Worm (Caenorhabditis elegans) whole organism, midembryonic: ENCODE measurements around the gene enol-1.

Source experiments
- T22C8.4 ChIP-seq: fragments of 200-800 bp; sonication (Bioruptor generic); IDR thresholded peaks from 2 replicates; pipeline ENCODE4 v1.3.6; 2022; ENCODE audit warnings: missing genetic modification characterization, missing compliant biosample characterization
- cog-1 ChIP-seq: sonication (generic microtip); optimal IDR thresholded peaks from 2 replicates; lab custom pipeline; 2016; ENCODE audit warnings: missing genetic modification characterization, missing compliant biosample characterization
- flt-1 ChIP-seq: fragments of 200-800 bp; sonication (Bioruptor generic); IDR thresholded peaks from 2 replicates; pipeline ENCODE4 v1.3.6; 2022; ENCODE audit warnings: missing genetic modification characterization, missing compliant biosample characterization
- klf-2 ChIP-seq: fragments of 200-800 bp; sonication (Bioruptor generic); conservative IDR thresholded peaks from 2 replicates; pipeline ENCODE4 v1.3.6; 2022; ENCODE audit warnings: missing genetic modification reagents, missing genetic modification characterization, missing compliant biosample characterization
- med-1 ChIP-seq: sonication (generic microtip); optimal IDR thresholded peaks from 2 replicates; lab custom pipeline; 2017; ENCODE audit warnings: missing genetic modification characterization, mild to moderate bottlenecking, missing compliant biosample characterization, antibody characterized with exemption, missing genetic modification reagents; ENCODE audit not compliant: insufficient read depth
- ref-1 ChIP-seq: fragments of 200-800 bp; sonication (Bioruptor generic); conservative IDR thresholded peaks from 2 replicates; pipeline ENCODE4 v1.3.6; 2022; ENCODE audit warnings: missing genetic modification reagents, missing genetic modification characterization, missing compliant biosample characterization
- tab-1 ChIP-seq: fragments of 200-800 bp; sonication (Bioruptor generic); IDR thresholded peaks from 2 replicates; pipeline ENCODE4 v1.3.6; 2022; ENCODE audit warnings: missing genetic modification characterization, missing compliant biosample characterization
- ztf-23 ChIP-seq: fragments of 200-800 bp; sonication (Bioruptor generic); IDR thresholded peaks from 2 replicates; pipeline ENCODE4 v1.3.6; 2022; ENCODE audit warnings: missing genetic modification reagents, missing genetic modification characterization, missing compliant biosample characterization
- ztf-29 ChIP-seq: fragments of 200-800 bp; sonication (Bioruptor generic); IDR thresholded peaks from 2 replicates; pipeline ENCODE4 v1.3.6; 2022; ENCODE audit warnings: missing genetic modification reagents, missing genetic modification characterization, missing compliant biosample characterization

The enol-1 gene

DNA sequence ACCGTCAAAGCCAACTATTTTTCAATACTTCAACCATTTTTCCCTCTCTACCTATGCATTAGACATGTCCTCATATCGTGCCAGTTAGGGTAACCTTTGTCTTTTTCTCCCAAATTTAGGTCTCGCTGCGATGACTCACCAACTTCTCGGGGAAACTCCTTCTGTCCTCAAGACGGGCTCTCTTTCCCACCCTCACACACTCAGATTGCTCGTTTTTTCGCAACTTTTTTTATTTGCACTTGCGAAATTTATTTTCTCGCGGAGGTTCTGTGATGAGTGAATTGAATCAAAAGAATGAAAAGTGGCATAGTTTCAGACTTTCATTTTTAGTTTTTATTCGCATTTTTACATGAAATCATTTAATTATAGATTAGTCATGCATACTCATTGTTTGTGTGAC is 10.5 kb upstream of the enol-1 start:
- TF ChIP-seq cog-1 (tag; lab: Kevin White, UChicago) (no peak), med-1 (GFP tag; lab: Kevin White, UChicago) (no peak), klf-2 (GFP tag; lab: Robert Waterston, UW) (no peak), ref-1 (GFP tag; lab: Robert Waterston, UW) (no peak), T22C8.4 (GFP tag; lab: Robert Waterston, UW) (no peak), tab-1 (GFP tag; lab: Robert Waterston, UW) (no peak), flt-1 (GFP tag; lab: Robert Waterston, UW) (no peak)

DNA sequence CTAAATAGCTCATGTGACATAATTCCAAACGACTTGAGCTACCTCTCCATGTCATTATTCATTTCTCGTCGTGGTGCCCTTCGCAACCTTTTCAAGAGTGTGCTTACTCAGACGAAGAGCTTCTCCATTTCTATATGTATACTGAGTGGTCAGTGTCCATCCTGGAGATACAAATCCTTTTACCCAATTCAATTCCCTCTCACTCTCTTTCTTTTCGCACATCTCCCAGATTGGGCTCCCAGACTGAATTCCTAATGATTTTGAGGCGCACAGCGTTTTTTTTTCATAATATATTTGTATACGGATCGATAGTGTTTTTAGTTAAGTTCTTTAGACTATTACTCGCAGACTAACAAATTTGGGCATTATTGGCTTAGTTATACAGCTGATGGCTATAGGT is 9.8 kb upstream of the enol-1 start:
- TF ChIP-seq tab-1 (GFP tag; lab: Robert Waterston, UW) (no peak), med-1 (GFP tag; lab: Kevin White, UChicago) (no peak)

DNA sequence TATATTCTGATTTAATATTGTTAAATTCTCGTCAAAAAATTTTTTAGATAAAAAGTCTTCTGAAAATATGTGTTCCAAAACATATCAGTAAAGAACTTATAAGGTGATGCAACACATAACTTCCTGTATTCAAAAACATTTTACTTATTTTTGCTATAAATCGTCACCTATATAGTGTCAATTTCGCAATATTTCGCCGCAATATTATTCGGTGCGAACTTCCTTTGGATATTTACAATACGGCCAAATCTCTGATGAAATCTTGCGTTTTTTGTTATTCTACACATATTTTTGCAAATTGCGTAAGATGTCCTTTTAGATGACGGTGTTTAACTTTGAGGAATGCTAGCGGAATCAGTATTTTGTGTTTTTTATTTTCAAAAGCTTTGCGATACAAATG is 9.3 kb upstream of the enol-1 start:
- TF ChIP-seq klf-2 (GFP tag; lab: Robert Waterston, UW) (no peak), cog-1 (tag; lab: Kevin White, UChicago) (no peak)

DNA sequence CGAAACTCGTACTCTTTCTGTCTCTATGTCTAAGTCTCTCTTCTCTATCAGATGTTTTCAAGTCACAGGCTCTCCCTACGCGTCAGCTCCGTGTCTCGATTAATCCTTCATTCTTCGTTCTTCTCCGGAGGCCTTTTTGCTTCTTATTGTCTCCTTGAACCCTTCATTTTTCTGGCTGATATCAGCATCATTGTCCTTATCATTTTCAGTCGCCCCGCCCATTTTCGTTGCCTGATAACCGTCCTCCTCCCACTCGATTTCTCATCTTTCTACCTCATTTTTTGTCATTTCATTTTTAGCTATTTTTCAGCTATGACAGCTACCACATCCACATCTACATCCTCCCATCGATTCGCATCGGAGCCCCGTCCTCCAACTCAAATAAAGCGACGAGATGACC is 8.7 kb upstream of the enol-1 start, which contains the start of gene B0457.6:
B0457.6 (plus strand) TSS at position 284 of the 400 bp plus-strand sequence.
- no peak for TF ChIP-seq med-1 (GFP tag; lab: Kevin White, UChicago)
- no peak for TF ChIP-seq klf-2 (GFP tag; lab: Robert Waterston, UW)
- TF ChIP-seq cog-1 (tag; lab: Kevin White, UChicago) = no peak
- no peak for TF ChIP-seq ref-1 (GFP tag; lab: Robert Waterston, UW)
- no peak for TF ChIP-seq ztf-23 (GFP tag; lab: Robert Waterston, UW)
- no peak for TF ChIP-seq tab-1 (GFP tag; lab: Robert Waterston, UW)
- no peak for TF ChIP-seq ztf-29 (GFP tag; lab: Robert Waterston, UW)
- no peak for TF ChIP-seq T22C8.4 (GFP tag; lab: Robert Waterston, UW)
- TF ChIP-seq flt-1 (GFP tag; lab: Robert Waterston, UW) = no peak

DNA sequence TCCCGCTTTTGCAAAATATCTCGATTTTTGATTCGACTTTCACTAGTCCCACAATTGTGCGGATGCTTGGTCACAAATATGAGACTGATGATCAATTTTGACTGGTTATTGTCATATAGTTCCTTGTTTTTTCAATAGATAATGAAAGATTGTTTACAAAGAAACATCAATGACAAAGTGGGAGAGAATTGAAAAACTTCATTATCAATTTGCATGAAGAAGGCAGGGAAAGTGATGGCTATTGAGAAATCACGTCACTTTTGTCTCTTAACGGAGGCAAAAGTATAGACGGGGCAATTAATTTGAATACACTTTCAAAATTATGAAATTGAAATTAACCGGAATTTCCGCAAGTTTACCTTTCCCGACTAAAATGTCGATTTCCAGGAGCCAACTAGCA is 7.6 kb upstream of the enol-1 start:
- TF ChIP-seq ztf-23 (GFP tag; lab: Robert Waterston, UW) (no peak), ref-1 (GFP tag; lab: Robert Waterston, UW) (no peak), klf-2 (GFP tag; lab: Robert Waterston, UW) (no peak), T22C8.4 (GFP tag; lab: Robert Waterston, UW) (no peak), flt-1 (GFP tag; lab: Robert Waterston, UW) (no peak), tab-1 (GFP tag; lab: Robert Waterston, UW) (no peak), cog-1 (tag; lab: Kevin White, UChicago) (no peak), med-1 (GFP tag; lab: Kevin White, UChicago) (no peak), ztf-29 (GFP tag; lab: Robert Waterston, UW) (no peak)

DNA sequence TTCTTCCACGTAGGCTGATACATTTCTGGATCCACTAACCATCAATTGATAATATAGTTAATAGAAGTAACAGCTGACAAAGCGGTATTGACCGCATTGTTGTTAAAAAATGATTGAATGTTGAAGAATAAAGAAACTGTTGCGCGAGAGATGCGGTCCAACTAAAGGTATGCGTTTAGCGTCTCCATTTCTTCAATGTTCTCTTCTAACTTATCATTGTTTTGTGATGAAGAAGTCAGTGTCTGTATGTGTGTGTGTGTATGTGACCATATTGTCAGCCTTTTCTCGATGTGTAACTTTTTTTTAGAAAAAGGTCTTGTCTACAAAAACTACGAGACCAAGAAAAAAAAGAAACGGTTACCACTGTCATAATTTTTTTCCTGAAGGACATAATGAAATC is 4.3 kb upstream of the enol-1 start, which contains the start of gene B0457.2:
B0457.2 (minus strand) TSS at position 101 of the 400 bp plus-strand sequence.
- no peak for TF ChIP-seq cog-1 (tag; lab: Kevin White, UChicago)
- TF ChIP-seq T22C8.4 (GFP tag; lab: Robert Waterston, UW) = no peak
- TF ChIP-seq med-1 (GFP tag; lab: Kevin White, UChicago) = no peak
- no peak for TF ChIP-seq tab-1 (GFP tag; lab: Robert Waterston, UW)
- TF ChIP-seq klf-2 (GFP tag; lab: Robert Waterston, UW) = no peak
- TF ChIP-seq ztf-29 (GFP tag; lab: Robert Waterston, UW) = no peak
- TF ChIP-seq flt-1 (GFP tag; lab: Robert Waterston, UW) = no peak
- no peak for TF ChIP-seq ref-1 (GFP tag; lab: Robert Waterston, UW)
- no peak for TF ChIP-seq ztf-23 (GFP tag; lab: Robert Waterston, UW)

DNA sequence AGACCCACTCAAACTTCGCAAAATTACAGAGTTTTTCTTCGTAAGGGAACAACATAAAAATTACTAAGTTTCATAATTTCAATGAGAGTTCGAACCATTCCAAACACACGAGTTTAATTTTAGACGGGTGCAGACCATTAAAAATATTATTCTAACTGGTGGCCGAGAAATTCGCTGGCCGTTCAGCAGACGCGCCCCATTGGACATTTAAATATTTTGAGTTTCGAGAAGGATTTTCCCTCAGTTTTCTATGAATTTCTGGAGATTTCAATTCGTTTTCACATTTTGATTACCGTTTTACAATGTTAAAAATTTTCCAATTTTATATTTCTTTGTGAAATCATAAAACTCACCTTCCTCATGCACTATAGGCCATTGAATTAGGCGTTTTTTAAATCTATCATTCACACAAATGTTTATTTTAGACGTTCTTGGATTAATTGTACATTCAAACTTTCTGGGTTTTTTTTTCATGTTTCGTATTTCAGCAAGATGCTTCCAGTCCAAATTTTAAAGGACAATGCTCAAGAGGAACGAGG is 3.5 kb upstream of the enol-1 start, which contains the start of gene cct-2:
cct-2 (plus strand) TSS at position 489 of the 539 bp plus-strand sequence.
- TF ChIP-seq med-1 (GFP tag; lab: Kevin White, UChicago) (no peak), tab-1 (GFP tag; lab: Robert Waterston, UW) (no peak), klf-2 (GFP tag; lab: Robert Waterston, UW) (no peak), cog-1 (tag; lab: Kevin White, UChicago) (no peak), T22C8.4 (GFP tag; lab: Robert Waterston, UW) (no peak), ref-1 (GFP tag; lab: Robert Waterston, UW) (no peak), flt-1 (GFP tag; lab: Robert Waterston, UW) (no peak), ztf-23 (GFP tag; lab: Robert Waterston, UW) (no peak), ztf-29 (GFP tag; lab: Robert Waterston, UW) (no peak)

DNA sequence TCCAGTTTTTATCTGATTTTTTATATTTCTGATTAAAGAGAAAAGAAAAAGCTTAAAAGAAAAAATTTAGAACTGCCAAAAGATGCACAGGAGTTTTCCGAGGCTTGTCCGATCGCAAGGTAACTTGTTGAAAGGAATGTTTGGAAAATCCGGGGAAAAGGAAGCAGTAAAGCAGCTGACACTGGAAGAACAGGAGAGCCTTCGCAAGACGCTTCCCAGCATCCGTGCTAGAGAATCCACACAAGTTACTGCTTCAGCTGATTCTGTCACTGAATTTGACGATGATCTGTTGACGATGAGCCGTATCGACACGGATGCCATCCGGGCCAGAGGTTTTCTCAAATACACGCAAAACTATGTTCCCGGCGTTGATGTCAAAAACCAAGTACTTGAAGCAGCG is 1.0 kb upstream of the enol-1 start, which contains the start of gene mrpl-50:
mrpl-50 (plus strand) TSS at position 71 of the 400 bp plus-strand sequence.
- TF ChIP-seq ref-1 (GFP tag; lab: Robert Waterston, UW) (no peak), ztf-29 (GFP tag; lab: Robert Waterston, UW) (no peak), flt-1 (GFP tag; lab: Robert Waterston, UW) (no peak), klf-2 (GFP tag; lab: Robert Waterston, UW) (no peak), med-1 (GFP tag; lab: Kevin White, UChicago) (no peak), cog-1 (tag; lab: Kevin White, UChicago) (no peak), ztf-23 (GFP tag; lab: Robert Waterston, UW) (no peak), tab-1 (GFP tag; lab: Robert Waterston, UW) (no peak), T22C8.4 (GFP tag; lab: Robert Waterston, UW) (no peak)

DNA sequence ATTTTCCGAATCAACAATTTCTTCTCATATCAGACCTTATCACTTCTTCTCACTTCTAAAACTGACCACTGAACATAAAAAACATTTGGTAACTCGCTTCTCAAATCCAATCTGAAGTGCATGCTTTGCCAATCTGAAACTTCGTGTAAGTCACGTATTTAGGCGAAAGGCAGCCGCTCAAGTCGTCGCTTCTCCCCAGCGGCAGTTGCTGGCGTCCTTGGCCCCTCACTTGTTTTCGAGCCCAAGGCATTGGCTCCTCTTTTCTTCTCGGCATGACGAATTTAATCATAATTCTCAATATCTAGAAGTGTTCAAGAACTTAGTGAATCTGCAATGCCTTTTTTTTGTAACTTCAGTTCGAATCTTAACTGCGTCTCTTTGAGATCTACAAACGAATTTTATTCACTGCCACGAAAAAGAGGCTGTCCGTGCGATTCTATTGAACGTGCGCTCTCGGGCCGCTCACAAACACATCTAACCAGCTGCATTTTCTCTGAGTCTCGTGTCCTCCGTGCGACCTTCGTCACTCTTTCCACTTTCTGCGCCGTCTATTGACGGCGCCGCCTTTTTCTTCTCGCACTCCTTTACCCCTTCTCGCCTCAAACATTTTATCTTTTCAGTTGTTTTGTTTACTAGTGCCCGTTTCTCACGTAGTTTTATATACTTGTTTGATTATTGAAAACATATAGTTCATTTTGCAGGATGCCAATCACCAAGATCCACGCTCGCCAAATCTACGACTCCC is 780 bp downstream of the enol-1 start:
- TF ChIP-seq klf-2 (GFP tag; lab: Robert Waterston, UW) = no peak
- TF ChIP-seq ref-1 (GFP tag; lab: Robert Waterston, UW) = no peak
- no peak for TF ChIP-seq cog-1 (tag; lab: Kevin White, UChicago)
- no peak for TF ChIP-seq T22C8.4 (GFP tag; lab: Robert Waterston, UW)
- no peak for TF ChIP-seq med-1 (GFP tag; lab: Kevin White, UChicago)
- no peak for TF ChIP-seq ztf-23 (GFP tag; lab: Robert Waterston, UW)
- TF ChIP-seq tab-1 (GFP tag; lab: Robert Waterston, UW) = no peak
- no peak for TF ChIP-seq flt-1 (GFP tag; lab: Robert Waterston, UW)
- TF ChIP-seq ztf-29 (GFP tag; lab: Robert Waterston, UW) = no peak
